Fruit fly (Drosophila melanogaster) whole organism, adult: ENCODE results near the gene CG11771.

Experiments
- CG12768 ChIP-seq: fragments of 200-800 bp; sonication (Bioruptor generic); optimal IDR thresholded peaks from 2 replicates; lab custom pipeline; 2017; ENCODE audit warnings: missing biosample characterization, missing genetic modification characterization, mild to moderate bottlenecking, moderate library complexity, missing genetic modification reagents
- CG14711 ChIP-seq: fragments of 200-800 bp; sonication (Bioruptor generic); optimal IDR thresholded peaks from 2 replicates; lab custom pipeline; 2018; ENCODE audit warnings: missing biosample characterization, mild to moderate bottlenecking, missing genetic modification characterization, moderate library complexity

- no peak for TF ChIP-seq CG12768 (GFP tag; lab: Kevin White, UChicago)
- TF ChIP-seq CG14711 = no peak
Observed at dm6 chr3R:24900816-24901215, 31.0 kb upstream of the CG11771 start, which contains the start of gene CG10845.
